Worm (Caenorhabditis elegans) whole organism, midembryonic: ENCODE results near the gene pmp-1.

ENCODE experiments used
- cog-1 ChIP-seq: sonication (generic microtip); optimal IDR thresholded peaks from 2 replicates; lab custom pipeline; 2016; ENCODE audit warnings: missing genetic modification characterization, missing compliant biosample characterization
- flt-1 ChIP-seq: fragments of 200-800 bp; sonication (Bioruptor generic); IDR thresholded peaks from 2 replicates; pipeline ENCODE4 v1.3.6; 2022; ENCODE audit warnings: missing genetic modification characterization, missing compliant biosample characterization

- TF ChIP-seq cog-1 (tag; lab: Kevin White, UChicago) (no peak), flt-1 (GFP tag; lab: Robert Waterston, UW) (no peak)
These were observed 25.1 kb upstream of the pmp-1 start for ce11 chrII:6908689-6909088.
